Worm (Caenorhabditis elegans): ENCODE measurements around the gene ZK822.1.

- TF ChIP-seq aly-1 (tag; optimal IDR thresholded peaks at IDR 0.05) (no peak), B0310.2 (tag; optimal IDR thresholded peaks at IDR 0.05) (no peak)
These were observed 34.5 kb upstream of the ZK822.1 start for ce11 chrIV:11956387-11956786.

Data from whole organism, early embryonic.